Worm (Caenorhabditis elegans) whole organism, early embryonic: ENCODE measurements around the gene str-115.

Source experiments
- B0310.2 ChIP-seq: sonication (generic microtip); optimal IDR thresholded peaks from 2 replicates; lab custom pipeline; 2016; ENCODE audit warnings: mild to moderate bottlenecking, missing genetic modification characterization, missing compliant biosample characterization
- F13C5.2 ChIP-seq: sonication (generic microtip); optimal IDR thresholded peaks from 2 replicates; lab custom pipeline; 2017; ENCODE audit warnings: mild to moderate bottlenecking, missing genetic modification characterization, inconsistent platforms, missing compliant biosample characterization
- aly-1 ChIP-seq: sonication (generic microtip); optimal IDR thresholded peaks from 2 replicates; lab custom pipeline; 2016; ENCODE audit warnings: missing genetic modification characterization, missing compliant biosample characterization
- ama-1 ChIP-seq: fragments of 150-350 bp; optimal IDR thresholded peaks from 2 replicates; lab custom pipeline; 2014
- ceh-13 ChIP-seq: fragments of 200-800 bp; sonication (Bioruptor generic); optimal IDR thresholded peaks from 2 replicates; lab custom pipeline; 2018; ENCODE audit warnings: mild to moderate bottlenecking, missing genetic modification characterization, missing compliant biosample characterization
- ceh-36 ChIP-seq: sonication (generic microtip); optimal IDR thresholded peaks from 2 replicates; lab custom pipeline; 2016; ENCODE audit warnings: missing genetic modification characterization, inconsistent platforms, missing compliant biosample characterization
- ets-7 ChIP-seq: sonication (generic microtip); optimal IDR thresholded peaks from 2 replicates; lab custom pipeline; 2016; ENCODE audit warnings: missing genotype, missing genetic modification characterization, missing compliant biosample characterization
- flt-1 ChIP-seq: fragments of 200-800 bp; sonication (Bioruptor generic); IDR thresholded peaks from 2 replicates; pipeline ENCODE4 v1.3.6; 2022; ENCODE audit warnings: missing genetic modification characterization, missing compliant biosample characterization
- hmbx-1 ChIP-seq: sonication (generic microtip); optimal IDR thresholded peaks from 2 replicates; lab custom pipeline; 2016; ENCODE audit warnings: mild to moderate bottlenecking, missing genetic modification characterization, missing compliant biosample characterization
- hmg-4 ChIP-seq: fragments of 200-800 bp; sonication (Bioruptor generic); optimal IDR thresholded peaks from 2 replicates; lab custom pipeline; 2018; ENCODE audit warnings: mild to moderate bottlenecking, missing genetic modification characterization, missing compliant biosample characterization
- hnd-1 ChIP-seq: sonication (generic microtip); optimal IDR thresholded peaks from 2 replicates; lab custom pipeline; 2016; ENCODE audit warnings: missing genetic modification characterization, missing compliant biosample characterization
- pes-1 ChIP-seq: fragments of 200-800 bp; sonication (Bioruptor generic); IDR thresholded peaks from 2 replicates; pipeline ENCODE4 v1.3.6; 2022; ENCODE audit warnings: missing genetic modification reagents, missing genetic modification characterization, missing compliant biosample characterization
- scrt-1 ChIP-seq: fragments of 200-800 bp; sonication (Bioruptor generic); IDR thresholded peaks from 2 replicates; pipeline ENCODE4 v1.3.6; 2022; ENCODE audit warnings: missing genetic modification characterization, missing compliant biosample characterization
- sea-1 ChIP-seq: fragments of 200-800 bp; sonication (Bioruptor generic); conservative IDR thresholded peaks from 2 replicates; pipeline ENCODE4 v1.3.6; 2022; ENCODE audit warnings: missing genetic modification characterization, missing compliant biosample characterization
- tbx-11 ChIP-seq: fragments of 200-800 bp; sonication (Bioruptor generic); IDR thresholded peaks from 2 replicates; pipeline ENCODE4 v1.3.6; 2022; ENCODE audit warnings: missing genetic modification characterization, missing compliant biosample characterization
- tbx-37 ChIP-seq: fragments of 200-800 bp; sonication (Bioruptor generic); conservative IDR thresholded peaks from 2 replicates; pipeline ENCODE4 v1.3.6; 2022; ENCODE audit warnings: missing genetic modification reagents, missing genetic modification characterization, missing compliant biosample characterization
- tra-4 ChIP-seq: sonication (generic microtip); optimal IDR thresholded peaks from 2 replicates; lab custom pipeline; 2017; ENCODE audit warnings: missing genetic modification characterization, missing compliant biosample characterization

The str-115 gene

DNA sequence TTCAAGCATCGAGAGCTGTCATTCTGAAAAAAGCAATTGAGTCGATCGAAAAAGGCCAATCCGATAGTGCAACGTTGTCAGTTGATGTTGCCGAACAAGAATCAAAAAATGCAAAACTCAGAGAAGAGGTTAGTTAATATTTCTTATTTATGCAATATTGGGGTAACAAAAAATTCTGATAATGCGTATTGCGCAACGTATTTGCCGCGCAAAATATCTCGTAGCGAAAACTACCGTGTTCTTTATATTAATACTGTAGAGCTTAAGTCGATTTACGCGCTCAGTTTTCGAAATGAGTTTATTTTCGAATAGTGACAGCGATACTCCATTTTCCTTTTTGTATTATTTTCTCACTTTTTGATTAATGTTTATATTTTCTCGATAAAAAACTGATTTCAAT is 23.9 kb upstream of the str-115 start:
- TF ChIP-seq ceh-36 (tag; lab: Kevin White, UChicago) (no peak), tbx-11 (GFP tag; lab: Robert Waterston, UW) (no peak), tra-4 (tag; lab: Kevin White, UChicago) (no peak), hmg-4 (GFP tag; lab: Kevin White, UChicago) (no peak), F13C5.2 (tag; lab: Kevin White, UChicago) (no peak), B0310.2 (tag; lab: Kevin White, UChicago) (no peak), hmbx-1 (tag; lab: Kevin White, UChicago) (no peak), pes-1 (no peak), tbx-37 (GFP tag; lab: Robert Waterston, UW) (no peak), ets-7 (tag; lab: Kevin White, UChicago) (no peak), hnd-1 (no peak), ceh-13 (GFP tag; lab: Kevin White, UChicago) (no peak), scrt-1 (GFP tag; lab: Robert Waterston, UW) (no peak)

DNA sequence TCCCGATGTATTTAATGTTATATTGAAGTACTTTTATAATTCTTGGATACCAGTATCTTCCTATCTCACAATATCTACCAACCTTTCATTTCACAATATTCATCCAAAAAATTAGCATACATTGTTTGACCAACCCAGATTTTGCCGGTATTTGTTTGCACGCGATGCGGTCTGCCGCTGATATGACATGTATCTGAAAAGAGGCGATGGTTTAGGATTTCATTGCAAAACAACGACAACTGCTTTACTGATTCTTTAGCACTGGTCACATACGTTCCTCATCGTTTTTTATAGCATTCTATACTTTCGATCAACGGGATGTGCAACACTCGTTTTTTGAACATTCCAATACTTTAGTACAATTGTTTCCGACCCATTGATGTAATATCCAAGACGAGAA is 21.0 kb upstream of the str-115 start, which contains the start of gene mam-4:
Gene mam-4 (plus strand): TSS at position 301 of the 400 bp plus-strand sequence.
- no peak for TF ChIP-seq ets-7 (tag; lab: Kevin White, UChicago)
- no peak for TF ChIP-seq hmbx-1 (tag; lab: Kevin White, UChicago)
- no peak for TF ChIP-seq tbx-37 (GFP tag; lab: Robert Waterston, UW)
- no peak for TF ChIP-seq tra-4 (tag; lab: Kevin White, UChicago)
- TF ChIP-seq ceh-36 (tag; lab: Kevin White, UChicago), result no peak
- no peak for TF ChIP-seq scrt-1 (GFP tag; lab: Robert Waterston, UW)
- TF ChIP-seq hmg-4 (GFP tag; lab: Kevin White, UChicago), result no peak
- TF ChIP-seq ama-1 (lab: Kevin White, UChicago), result no peak
- no peak for TF ChIP-seq hnd-1
- no peak for TF ChIP-seq B0310.2 (tag; lab: Kevin White, UChicago)
- TF ChIP-seq aly-1 (tag; lab: Kevin White, UChicago), result no peak
- no peak for TF ChIP-seq flt-1 (GFP tag; lab: Robert Waterston, UW)
- no peak for TF ChIP-seq sea-1 (GFP tag; lab: Robert Waterston, UW)
- no peak for TF ChIP-seq ceh-13 (GFP tag; lab: Kevin White, UChicago)
- no peak for TF ChIP-seq F13C5.2 (tag; lab: Kevin White, UChicago)
- no peak for TF ChIP-seq pes-1
- no peak for TF ChIP-seq tbx-11 (GFP tag; lab: Robert Waterston, UW)

DNA sequence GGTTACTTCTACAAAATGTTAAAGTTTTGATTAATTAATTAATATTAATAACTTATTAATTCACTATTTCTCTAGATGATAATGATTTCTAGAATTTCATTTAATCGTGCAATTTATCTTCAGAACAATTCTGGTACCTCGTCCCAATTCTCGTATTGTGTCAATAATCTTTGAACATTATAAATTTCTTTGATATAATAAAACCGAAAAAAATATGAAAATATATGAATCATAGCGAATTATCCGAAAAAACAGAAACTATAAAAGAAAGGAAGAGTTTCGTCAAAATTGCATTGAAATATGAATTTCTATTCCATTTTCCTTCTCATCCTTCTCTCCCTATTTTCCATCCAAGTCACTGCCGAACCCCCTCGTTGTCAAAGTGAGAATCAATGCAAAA is 18.2 kb upstream of the str-115 start, which contains the start of gene T19B10.12:
Gene T19B10.12 (plus strand): TSS at position 301 of the 400 bp plus-strand sequence.
- no peak for TF ChIP-seq hnd-1
- TF ChIP-seq ets-7 (tag; lab: Kevin White, UChicago), result no peak

DNA sequence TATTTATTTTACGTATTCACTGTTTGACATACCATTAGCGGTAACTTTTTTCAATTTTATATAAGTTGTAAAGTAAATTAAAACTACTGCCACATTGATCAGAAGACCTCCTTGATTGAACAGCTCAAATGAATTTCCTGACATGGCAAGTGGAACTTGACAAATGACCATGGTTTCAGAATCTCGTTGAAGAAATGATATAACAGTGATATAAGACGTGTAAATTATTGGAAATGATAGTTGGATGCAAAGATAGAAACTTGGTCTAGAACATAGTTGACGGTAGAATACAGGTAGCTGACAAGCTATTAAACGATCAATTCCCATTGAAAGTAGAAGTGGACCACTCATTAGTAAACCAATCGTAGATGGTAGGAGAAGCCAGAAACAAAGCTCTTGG is 17.1 kb upstream of the str-115 start:
- no peak for TF ChIP-seq aly-1 (tag; lab: Kevin White, UChicago)
- no peak for TF ChIP-seq ceh-13 (GFP tag; lab: Kevin White, UChicago)
- TF ChIP-seq B0310.2 (tag; lab: Kevin White, UChicago), result no peak
- no peak for TF ChIP-seq hnd-1
- TF ChIP-seq scrt-1 (GFP tag; lab: Robert Waterston, UW), result no peak

DNA sequence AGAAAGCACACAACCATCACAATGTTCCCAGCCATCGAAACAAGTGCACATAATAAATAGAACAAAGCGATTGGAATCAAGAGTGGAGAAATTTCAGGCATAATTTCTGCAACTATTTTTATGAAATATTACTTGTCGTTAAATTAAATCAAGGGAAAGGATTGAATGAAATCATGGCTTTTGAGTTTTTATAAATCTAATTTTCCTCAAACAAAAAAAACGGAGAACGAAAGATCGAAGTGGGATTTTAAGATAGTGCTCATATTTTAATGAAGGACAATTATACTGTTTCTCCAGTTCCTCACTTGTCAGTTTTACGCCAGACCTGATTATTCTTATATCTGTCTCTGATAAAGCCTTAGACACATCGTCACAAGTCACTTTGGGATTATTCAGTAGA is 16.5 kb upstream of the str-115 start, which contains the start of gene srsx-33:
Gene srsx-33 (minus strand): TSS at position 101 of the 400 bp plus-strand sequence.
- no peak for TF ChIP-seq tbx-37 (GFP tag; lab: Robert Waterston, UW)

DNA sequence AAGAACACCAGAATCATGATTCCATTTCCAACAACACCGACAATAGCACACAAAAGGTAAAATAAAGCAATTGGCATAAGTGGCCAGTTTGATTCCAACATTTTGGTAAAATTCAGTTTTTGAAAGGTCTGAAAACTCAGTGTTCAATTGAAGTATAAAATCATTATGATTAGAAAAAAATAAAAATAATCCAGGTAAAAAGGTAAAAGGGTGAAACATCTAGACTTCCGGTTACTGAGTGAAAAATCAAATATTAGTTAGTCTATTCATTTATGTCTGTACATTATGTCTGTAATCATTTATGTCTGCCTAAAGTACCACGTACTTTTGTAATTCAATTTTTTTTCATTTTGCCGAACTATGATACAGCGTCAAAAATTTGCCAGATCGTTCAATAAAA is 13.9 kb upstream of the str-115 start, which contains the start of gene srsx-31:
Gene srsx-31 (minus strand): TSS at position 101 of the 400 bp plus-strand sequence.
- TF ChIP-seq F13C5.2 (tag; lab: Kevin White, UChicago), result no peak
- TF ChIP-seq hmbx-1 (tag; lab: Kevin White, UChicago), result no peak
- TF ChIP-seq sea-1 (GFP tag; lab: Robert Waterston, UW), result no peak
- no peak for TF ChIP-seq B0310.2 (tag; lab: Kevin White, UChicago)
- TF ChIP-seq tra-4 (tag; lab: Kevin White, UChicago), result no peak
- TF ChIP-seq tbx-37 (GFP tag; lab: Robert Waterston, UW), result no peak
- no peak for TF ChIP-seq tbx-11 (GFP tag; lab: Robert Waterston, UW)
- TF ChIP-seq hnd-1, result no peak
- TF ChIP-seq ceh-36 (tag; lab: Kevin White, UChicago), result no peak
- TF ChIP-seq flt-1 (GFP tag; lab: Robert Waterston, UW), result no peak
- TF ChIP-seq hmg-4 (GFP tag; lab: Kevin White, UChicago), result no peak
- TF ChIP-seq aly-1 (tag; lab: Kevin White, UChicago), result no peak
- no peak for TF ChIP-seq ama-1 (lab: Kevin White, UChicago)
- no peak for TF ChIP-seq scrt-1 (GFP tag; lab: Robert Waterston, UW)
- TF ChIP-seq pes-1, result no peak
- TF ChIP-seq ceh-13 (GFP tag; lab: Kevin White, UChicago), result no peak
- no peak for TF ChIP-seq ets-7 (tag; lab: Kevin White, UChicago)

DNA sequence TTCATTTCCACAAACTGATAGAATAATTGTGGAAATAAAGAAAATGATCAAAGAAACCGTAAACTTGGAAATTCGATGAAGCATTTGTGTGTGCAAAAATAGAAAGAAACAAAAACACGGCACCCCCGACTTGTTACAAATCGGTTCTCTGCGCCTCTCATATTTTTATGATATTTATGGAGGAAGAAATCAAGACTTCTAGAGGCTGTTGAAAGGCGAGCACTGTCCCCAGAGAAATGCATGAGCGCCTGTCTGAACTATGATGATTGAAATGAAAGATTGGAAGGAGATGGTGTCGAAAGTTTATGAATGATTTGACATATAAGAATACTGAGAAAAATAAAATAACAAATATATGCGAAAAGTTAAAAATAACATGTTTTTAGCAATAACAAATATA is 10.0 kb upstream of the str-115 start, which contains the start of gene lgc-36:
Gene lgc-36 (minus strand): TSS at position 101 of the 400 bp plus-strand sequence.
- TF ChIP-seq B0310.2 (tag; lab: Kevin White, UChicago) (no peak), tra-4 (tag; lab: Kevin White, UChicago) (no peak), hmg-4 (GFP tag; lab: Kevin White, UChicago) (no peak), sea-1 (GFP tag; lab: Robert Waterston, UW) (no peak), hnd-1 (no peak), ets-7 (tag; lab: Kevin White, UChicago) (no peak)

DNA sequence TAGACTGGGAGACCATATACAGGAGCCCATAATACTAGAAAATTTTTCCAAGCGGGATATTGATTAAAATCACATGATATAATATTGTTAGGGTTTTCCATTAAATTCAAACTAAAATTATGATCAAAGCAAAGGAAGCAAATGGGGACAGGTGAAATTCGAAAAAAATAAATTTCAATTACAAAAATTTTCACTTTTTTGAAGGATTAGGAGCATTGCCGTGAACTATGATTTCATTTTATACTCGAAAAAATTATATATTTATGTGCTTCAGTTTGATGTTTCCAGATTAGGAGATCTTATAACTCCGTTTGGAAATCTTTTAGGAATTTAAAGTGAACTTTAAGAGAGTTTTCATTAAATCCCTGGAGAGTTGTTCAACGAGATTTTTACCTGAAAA is 8.3 kb upstream of the str-115 start, which contains the start of gene F07B10.7:
Gene F07B10.7 (minus strand): TSS at position 101 of the 400 bp plus-strand sequence.
- TF ChIP-seq ets-7 (tag; lab: Kevin White, UChicago) (no peak), ama-1 (lab: Kevin White, UChicago) (no peak)
